Worm (Caenorhabditis elegans) whole organism, mixed stage, embryonic: Measurements from ENCODE around the gene rnf-5.

Source experiments
- ceh-83 ChIP-seq: fragments of 200-800 bp; sonication (Bioruptor generic); optimal IDR thresholded peaks from 2 replicates; lab custom pipeline; 2018; ENCODE audit warnings: mild to moderate bottlenecking, missing genetic modification characterization, missing compliant biosample characterization
- elt-3 ChIP-seq: fragments of 150-350 bp; optimal IDR thresholded peaks from 2 replicates; lab custom pipeline; 2014; ENCODE audit warnings: missing biosample characterization, missing genetic modification characterization
- lin-13 ChIP-seq: fragments of 150-350 bp; optimal IDR thresholded peaks from 2 replicates; lab custom pipeline; 2014; ENCODE audit warnings: missing biosample characterization, missing genetic modification characterization
- lsy-2 ChIP-seq: fragments of 150-350 bp; optimal IDR thresholded peaks from 2 replicates; lab custom pipeline; 2014; ENCODE audit warnings: missing biosample characterization, missing genetic modification characterization
- mep-1 ChIP-seq: fragments of 150-350 bp; optimal IDR thresholded peaks from 2 replicates; lab custom pipeline; 2017; ENCODE audit warnings: missing biosample characterization, missing genetic modification reagents, missing genetic modification characterization, inconsistent platforms
- nhr-12 ChIP-seq: fragments of 150-350 bp; optimal IDR thresholded peaks from 2 replicates; lab custom pipeline; 2014; ENCODE audit warnings: missing biosample characterization, missing genetic modification characterization
- pha-4 ChIP-seq: fragments of 150-350 bp; optimal IDR thresholded peaks from 2 replicates; lab custom pipeline; 2018; ENCODE audit warnings: missing biosample characterization, missing genetic modification reagents, missing genetic modification characterization

- no peak for TF ChIP-seq nhr-12
- no peak for TF ChIP-seq mep-1 (tag; lab: Kevin White, UChicago)
- no peak for TF ChIP-seq lsy-2 (tag; lab: Kevin White, UChicago)
- no peak for TF ChIP-seq ceh-83 (GFP tag; lab: Kevin White, UChicago)
- TF ChIP-seq pha-4 (tag; lab: Kevin White, UChicago): no peak
- no peak for TF ChIP-seq elt-3 (tag; lab: Kevin White, UChicago)
- no peak for TF ChIP-seq lin-13 (tag; lab: Kevin White, UChicago)
Observed at ce11 chrIII:4178564-4178963, 11.9 kb upstream of the rnf-5 start, which contains the start of gene C16C10.2.
